Fruit fly (Drosophila melanogaster) Kc167 (cell line): ENCODE results near the gene CG18754.

Experiments
- Myc ChIP-seq: fragments of >200 bp; optimal IDR thresholded peaks from 2 replicates; lab custom pipeline; 2017; ENCODE audit warnings: missing external identifiers
- Sin3A ChIP-seq: fragments of >200 bp; optimal IDR thresholded peaks from 2 replicates; lab custom pipeline; 2018; ENCODE audit warnings: missing external identifiers
- h ChIP-seq: fragments of >200 bp; optimal IDR thresholded peaks from 3 replicates; lab custom pipeline; 2018; ENCODE audit warnings: missing external identifiers
- insv ChIP-seq: fragments of >200 bp; optimal IDR thresholded peaks from 3 replicates; lab custom pipeline; 2018; ENCODE audit warnings: missing external identifiers
- psq ChIP-seq: fragments of >200 bp; optimal IDR thresholded peaks from 2 replicates; lab custom pipeline; 2017; ENCODE audit warnings: missing external identifiers
- ttk ChIP-seq: sonication (Bioruptor generic); optimal IDR thresholded peaks from 2 replicates; lab custom pipeline; 2017; ENCODE audit warnings: missing external identifiers

CG18754 gene

DNA sequence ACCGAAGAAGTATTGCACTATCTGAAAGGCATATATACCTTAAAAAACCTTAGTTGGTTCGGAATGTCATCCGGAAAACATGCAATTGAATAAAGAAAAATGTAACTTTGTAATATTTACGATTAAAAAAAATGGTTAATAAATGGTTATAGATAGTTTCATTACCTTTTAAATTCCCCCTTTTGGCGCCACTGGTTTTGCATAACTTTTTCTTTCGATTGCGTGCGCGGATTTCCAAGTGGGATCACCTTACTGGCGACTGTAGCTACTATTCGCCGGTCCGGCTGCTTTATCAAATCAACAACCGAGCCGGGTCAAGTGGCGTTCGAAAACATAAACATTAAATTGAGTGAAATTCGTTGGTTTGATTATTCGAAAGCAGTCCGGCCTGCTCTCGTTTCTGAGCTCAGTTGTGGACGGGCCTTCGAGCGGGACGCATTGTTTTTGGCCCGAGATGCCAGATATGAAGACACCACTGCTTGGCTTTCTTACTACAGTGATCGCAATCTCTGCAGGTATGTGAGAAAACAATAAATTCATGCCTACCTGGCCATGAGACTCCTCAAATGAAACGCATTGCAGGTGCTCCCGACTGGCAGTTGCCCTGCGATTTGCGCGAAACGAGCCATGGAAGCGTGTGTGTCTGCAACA, 20.7 kb downstream of the CG18754 start, which contains the start of gene Gba1b:
Gene Gba1b (plus strand): TSS at position 422 of the 651 bp plus-strand sequence.
- TF ChIP-seq Sin3A (lab: Kevin White, UChicago) (no peak), h (lab: Kevin White, UChicago) (no peak), insv (lab: Kevin White, UChicago) (no peak), ttk (no peak)

DNA sequence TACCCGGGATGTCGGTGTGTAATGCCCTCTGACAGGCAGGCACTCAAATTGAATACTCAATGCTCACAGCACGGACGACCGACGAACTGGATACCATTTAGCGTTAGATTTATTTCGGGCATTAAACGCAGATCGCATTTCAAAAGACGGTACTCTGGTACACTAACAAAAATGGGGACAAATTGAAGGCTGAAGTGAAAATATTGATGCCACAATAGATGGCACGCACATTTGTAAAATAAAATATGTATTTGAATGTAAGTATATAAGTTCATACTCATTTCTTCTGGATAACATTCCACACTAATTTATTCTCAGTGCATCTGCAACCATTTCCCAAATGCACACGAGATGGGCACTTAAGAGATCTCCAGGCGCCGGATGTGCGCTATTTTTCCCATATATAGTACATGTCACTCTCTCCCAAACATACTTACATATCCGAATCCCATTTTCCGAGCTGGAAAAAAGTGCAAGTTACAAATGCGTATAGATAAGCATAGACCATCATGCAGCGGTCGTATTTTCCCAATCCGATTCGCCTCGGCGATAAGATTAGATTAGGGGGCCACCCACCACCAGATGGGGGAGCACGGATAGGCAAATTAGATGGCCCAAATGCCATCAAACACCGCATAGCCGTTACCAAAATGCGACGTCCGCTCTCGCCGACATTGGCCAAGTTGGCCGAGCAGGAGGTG, 25.8 kb downstream of the CG18754 start, which contains the start of gene CG10301:
Gene CG10301 (plus strand): TSS at position 651 of the 701 bp plus-strand sequence.
- no peak for TF ChIP-seq Myc (lab: Kevin White, UChicago)
- TF ChIP-seq h (lab: Kevin White, UChicago), result no peak
- TF ChIP-seq Sin3A (lab: Kevin White, UChicago), result no peak
- no peak for TF ChIP-seq ttk

- TF ChIP-seq ttk (no peak), Sin3A (lab: Kevin White, UChicago) (no peak), insv (lab: Kevin White, UChicago) (no peak), h (lab: Kevin White, UChicago) (no peak), Myc (lab: Kevin White, UChicago) (no peak), psq (lab: Kevin White, UChicago) (no peak)
These were observed 27.3 kb downstream of the CG18754 start, which contains the start of gene CG10300 for dm6 chr3R:23711195-23711594. Gene CG10300 (plus strand): TSS chr3R:23711527.

DNA sequence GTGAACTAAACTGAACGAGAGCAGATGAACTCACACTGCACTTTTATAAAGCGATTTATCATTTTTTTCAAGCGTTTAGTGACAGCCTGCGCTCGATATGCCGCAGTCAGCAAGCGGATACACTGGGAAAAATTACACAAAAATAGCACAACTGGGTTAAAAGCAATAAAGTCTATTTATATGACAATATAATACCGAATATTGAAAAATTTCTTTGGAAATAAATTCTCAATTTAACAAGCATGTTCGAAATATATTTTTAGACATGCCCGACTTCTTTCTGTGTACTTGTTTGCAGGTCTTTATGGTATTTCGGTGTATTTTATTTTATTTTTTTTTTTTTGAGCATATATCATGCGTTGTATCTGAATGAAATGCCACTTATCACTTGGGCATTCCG, 30.0 kb downstream of the CG18754 start:
- no peak for TF ChIP-seq psq (lab: Kevin White, UChicago)
- no peak for TF ChIP-seq insv (lab: Kevin White, UChicago)
- no peak for TF ChIP-seq ttk
- TF ChIP-seq h (lab: Kevin White, UChicago), result no peak
- no peak for TF ChIP-seq Myc (lab: Kevin White, UChicago)
- no peak for TF ChIP-seq Sin3A (lab: Kevin White, UChicago)

dm6 chr3R:23714852-23715251, 31.0 kb downstream of the CG18754 start:
- TF ChIP-seq psq (lab: Kevin White, UChicago), result no peak
- no peak for TF ChIP-seq ttk
- no peak for TF ChIP-seq Sin3A (lab: Kevin White, UChicago)
- TF ChIP-seq Myc (lab: Kevin White, UChicago), result no peak
- TF ChIP-seq h (lab: Kevin White, UChicago), result no peak
- no peak for TF ChIP-seq insv (lab: Kevin White, UChicago)

DNA sequence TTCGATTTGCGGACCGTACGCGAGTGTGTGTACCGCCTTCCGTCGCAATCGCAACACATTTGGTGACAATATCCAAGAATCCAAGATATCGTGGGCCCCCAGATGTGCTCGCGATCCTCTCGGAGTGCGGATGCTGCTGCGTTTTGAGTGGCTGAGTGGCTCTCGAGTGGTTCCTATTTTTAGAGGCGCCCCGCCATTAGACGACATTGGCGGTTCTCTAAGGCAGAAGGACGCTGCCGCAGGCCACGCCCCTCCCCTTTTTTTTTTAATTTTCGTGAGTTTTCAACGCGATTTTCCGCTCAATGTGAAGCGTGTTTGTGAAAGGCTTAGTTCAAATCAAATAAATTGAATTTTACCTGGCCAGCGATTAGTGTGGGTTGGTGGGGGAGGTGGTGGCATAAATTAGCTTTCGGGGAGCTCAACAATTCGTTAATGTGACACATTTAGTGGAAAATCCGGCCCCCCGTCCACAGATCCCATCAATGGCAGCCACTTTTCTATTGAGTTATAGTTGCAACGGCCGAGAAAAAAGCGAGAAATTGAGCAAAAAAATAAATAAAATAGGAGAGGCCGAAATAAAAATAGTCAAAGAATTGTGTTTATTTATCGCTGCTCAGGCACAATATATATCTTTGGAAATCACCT, 34.6 kb downstream of the CG18754 start, which contains the start of gene nau:
Gene nau (minus strand): TSS at position 61 of the 645 bp plus-strand sequence.
- TF ChIP-seq h (lab: Kevin White, UChicago) (no peak), ttk (no peak), psq (lab: Kevin White, UChicago) (no peak), Myc (lab: Kevin White, UChicago) (no peak), Sin3A (lab: Kevin White, UChicago) (no peak), insv (lab: Kevin White, UChicago) (no peak)

DNA sequence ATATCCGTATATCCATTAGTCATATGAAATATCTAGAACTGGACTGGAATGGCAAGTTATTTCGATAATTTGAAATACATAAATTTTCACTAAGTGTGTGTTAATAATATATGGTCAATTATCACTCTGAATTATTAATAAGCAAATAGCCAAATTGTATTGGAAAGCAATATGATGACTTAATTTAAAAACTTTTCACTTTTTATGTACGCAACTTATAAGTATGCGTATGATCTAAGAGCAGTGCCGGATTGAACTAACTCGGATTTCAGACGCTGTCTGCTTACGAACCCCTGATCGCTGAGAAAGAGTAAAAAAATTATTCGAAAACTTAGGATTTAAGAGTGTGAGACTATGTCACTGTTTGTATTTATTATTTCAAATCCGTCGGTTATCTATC, 37.7 kb downstream of the CG18754 start, which contains the start of gene CG10232:
Gene CG10232 (minus strand): TSS at position 101 of the 400 bp plus-strand sequence.
- no peak for TF ChIP-seq Sin3A (lab: Kevin White, UChicago)
- no peak for TF ChIP-seq psq (lab: Kevin White, UChicago)
- TF ChIP-seq insv (lab: Kevin White, UChicago), result no peak
- no peak for TF ChIP-seq Myc (lab: Kevin White, UChicago)
- TF ChIP-seq h (lab: Kevin White, UChicago), result no peak
- TF ChIP-seq ttk, result no peak

dm6 chr3R:23721936-23722335, 38.1 kb downstream of the CG18754 start:
- TF ChIP-seq ttk, result no peak
- TF ChIP-seq h (lab: Kevin White, UChicago), result no peak
- no peak for TF ChIP-seq Myc (lab: Kevin White, UChicago)
- no peak for TF ChIP-seq psq (lab: Kevin White, UChicago)

DNA sequence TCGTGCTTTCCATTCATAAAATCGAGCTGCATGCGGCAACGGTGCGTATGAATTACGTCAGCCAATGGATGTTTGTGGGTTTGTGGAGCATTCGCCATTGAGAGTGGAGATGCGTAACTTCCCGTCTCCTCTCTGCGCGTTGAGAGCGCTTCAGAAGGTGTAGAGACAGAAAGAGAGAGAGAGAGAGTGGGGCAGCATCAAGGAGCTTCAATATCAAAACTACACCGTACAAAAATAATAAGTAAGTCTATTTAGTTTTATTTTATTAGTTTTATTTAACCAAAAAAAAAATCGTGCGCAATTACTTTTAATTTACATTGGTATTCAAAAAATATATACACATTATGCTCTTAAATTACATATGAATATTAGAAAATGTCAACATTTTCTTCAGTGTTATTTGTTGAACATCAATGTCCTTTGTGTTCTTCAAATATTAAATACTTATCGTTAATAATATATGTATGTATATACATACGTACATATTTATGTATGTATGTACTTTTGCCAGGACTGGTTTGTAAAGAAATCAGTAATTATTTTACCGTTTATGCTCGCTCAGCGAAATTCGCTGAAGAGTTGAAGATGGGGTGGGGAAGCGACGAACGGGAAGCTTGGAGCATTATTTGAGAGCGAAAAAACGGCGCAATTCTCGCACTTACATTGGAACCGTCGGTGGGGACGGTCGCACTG, 39.0 kb downstream of the CG18754 start, which contains the start of gene CG10365:
Gene CG10365 (plus strand): TSS at position 652 of the 693 bp plus-strand sequence.
- TF ChIP-seq ttk (no peak), psq (lab: Kevin White, UChicago) (no peak), h (lab: Kevin White, UChicago) (no peak), Sin3A (lab: Kevin White, UChicago) (no peak), Myc (lab: Kevin White, UChicago) (no peak), insv (lab: Kevin White, UChicago) (no peak)

- TF ChIP-seq insv (lab: Kevin White, UChicago) (no peak), h (lab: Kevin White, UChicago) (no peak), ttk (no peak), psq (lab: Kevin White, UChicago) (no peak), Myc (lab: Kevin White, UChicago) (no peak), Sin3A (lab: Kevin White, UChicago) (no peak)
These were observed 39.7 kb downstream of the CG18754 start for dm6 chr3R:23723381-23724034.
